Fruit fly (Drosophila melanogaster): Measurements from ENCODE around the gene hyx.
A peak's percentile ranks its signal among the peaks of the same experiment; 100 is the strongest.

hyx gene

DNA sequence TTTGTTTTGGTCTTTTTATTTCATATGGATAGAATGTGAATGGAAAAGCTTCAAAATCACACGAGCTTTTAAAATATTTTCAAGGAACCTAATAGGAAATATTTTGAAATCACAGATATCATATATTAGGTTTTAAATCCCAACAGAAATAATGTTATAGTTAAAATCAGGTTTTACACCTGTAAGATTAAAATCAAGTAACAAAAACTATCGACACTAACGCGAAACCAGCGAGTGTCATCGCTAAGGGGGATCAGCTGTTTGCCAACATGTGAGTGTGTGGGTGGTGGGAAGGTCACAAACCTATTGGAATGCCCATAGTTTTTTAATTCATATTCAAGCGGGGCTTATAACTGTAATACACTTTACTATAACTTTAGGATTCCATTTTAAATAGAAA, at the start of gene hyx:
Gene hyx, plus strand, starts transcription at position 109 of the 400 bp plus-strand sequence.
- TF ChIP-seq D1 (tag; optimal IDR thresholded peaks at IDR 0.05) (no peak), CG8159 (tag; optimal IDR thresholded peaks at IDR 0.05) (no peak), EcR (GFP tag; optimal IDR thresholded peaks at IDR 0.05) (peak; percentile 93), CG34367 (tag; optimal IDR thresholded peaks at IDR 0.05) (no peak), CG8301 (tag; optimal IDR thresholded peaks at IDR 0.05) (no peak), CG9948 (tag; optimal IDR thresholded peaks at IDR 0.05) (no peak), CG14655 (GFP tag; optimal IDR thresholded peaks at IDR 0.05) (no peak), fd96Ca (GFP tag; IDR thresholded peaks at IDR 0.05) (no peak), Snoo (tag; optimal IDR thresholded peaks at IDR 0.05) (peak; percentile 21), CG13204 (GFP tag; optimal IDR thresholded peaks at IDR 0.05) (no peak), Ets98B (GFP tag; IDR thresholded peaks at IDR 0.05) (no peak; the same call in 1 of the 2 replicates), gl (tag; optimal IDR thresholded peaks at IDR 0.05) (no peak), rn (GFP tag; IDR thresholded peaks at IDR 0.05) (no peak), CG4496 (GFP tag; IDR thresholded peaks at IDR 0.05) (0 out of 3 replicates have a peak, but pooled peaks have one; percentile 24), Pif1A (GFP tag; optimal IDR thresholded peaks at IDR 0.05) (no peak), CG12605 (GFP tag; IDR thresholded peaks at IDR 0.05) (no peak), CG32121 (GFP tag; IDR thresholded peaks at IDR 0.05) (peak; percentile 36; the same call in 1 of the 2 replicates), Pif1B (GFP tag; optimal IDR thresholded peaks at IDR 0.05) (no peak), CG17806 (tag; optimal IDR thresholded peaks at IDR 0.05) (peak; percentile 20), CG10348 (GFP tag; IDR thresholded peaks at IDR 0.05) (no peak), CG15710 (tag; optimal IDR thresholded peaks at IDR 0.05) (peak; percentile 11)

- TF ChIP-seq Snoo (tag; optimal IDR thresholded peaks at IDR 0.05), result peak; percentile 52
- TF ChIP-seq CG32121 (GFP tag; IDR thresholded peaks at IDR 0.05), result peak; percentile 39; the same call in 1 of the 2 replicates
- peak; percentile 47; the same call in 1 of the 3 replicates for TF ChIP-seq fd96Ca (GFP tag; IDR thresholded peaks at IDR 0.05)
- peak; percentile 69 for TF ChIP-seq EcR (GFP tag; optimal IDR thresholded peaks at IDR 0.05)
- TF ChIP-seq Pif1B (GFP tag; optimal IDR thresholded peaks at IDR 0.05), result no peak
- TF ChIP-seq D1 (tag; optimal IDR thresholded peaks at IDR 0.05), result no peak
- peak; percentile 34 for TF ChIP-seq CG9948 (tag; optimal IDR thresholded peaks at IDR 0.05)
- TF ChIP-seq Ets98B (GFP tag; IDR thresholded peaks at IDR 0.05), result no peak; the same call in 1 of the 2 replicates
- TF ChIP-seq CG14655 (GFP tag; optimal IDR thresholded peaks at IDR 0.05), result no peak
- TF ChIP-seq CG17806 (tag; optimal IDR thresholded peaks at IDR 0.05), result peak; percentile 20
- TF ChIP-seq CG4496 (GFP tag; IDR thresholded peaks at IDR 0.05), result peak; percentile 60; the same call in 1 of the 3 replicates
- peak; percentile 62 for TF ChIP-seq CG15710 (tag; optimal IDR thresholded peaks at IDR 0.05)
Observed at dm6 chr3R:8992928-8993579, 45.5 kb upstream of the hyx start, which contains the start of gene CG11975. Gene CG11975 (plus strand): TSS chr3R:8993253.

DNA sequence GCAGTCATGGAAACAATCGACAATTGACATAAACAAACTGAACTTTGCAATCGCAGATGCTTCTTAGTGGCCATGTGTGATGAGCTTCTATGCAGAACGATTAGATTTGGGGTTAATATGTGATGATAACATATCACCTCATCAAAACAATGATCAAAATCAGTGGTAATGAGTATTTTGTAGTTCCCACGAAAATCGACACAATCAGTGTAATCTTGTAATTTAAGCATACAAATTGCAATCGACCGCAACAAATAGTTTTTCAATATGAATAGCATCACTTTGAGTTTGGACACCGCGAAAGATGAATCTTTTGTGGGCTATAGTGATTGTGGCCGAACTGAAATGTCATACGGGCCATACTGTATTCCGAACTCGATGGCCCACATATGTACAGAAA, 41.2 kb upstream of the hyx start, which contains the start of gene CG11977:
Gene CG11977, plus strand, starts transcription at position 301 of the 400 bp plus-strand sequence.
- no peak for TF ChIP-seq Pif1B (GFP tag; optimal IDR thresholded peaks at IDR 0.05)
- TF ChIP-seq fd96Ca (GFP tag; IDR thresholded peaks at IDR 0.05), result no peak
- no peak for TF ChIP-seq CG10348 (GFP tag; IDR thresholded peaks at IDR 0.05)
- TF ChIP-seq CG15710 (tag; optimal IDR thresholded peaks at IDR 0.05), result no peak
- TF ChIP-seq CG4496 (GFP tag; IDR thresholded peaks at IDR 0.05), result no peak

DNA sequence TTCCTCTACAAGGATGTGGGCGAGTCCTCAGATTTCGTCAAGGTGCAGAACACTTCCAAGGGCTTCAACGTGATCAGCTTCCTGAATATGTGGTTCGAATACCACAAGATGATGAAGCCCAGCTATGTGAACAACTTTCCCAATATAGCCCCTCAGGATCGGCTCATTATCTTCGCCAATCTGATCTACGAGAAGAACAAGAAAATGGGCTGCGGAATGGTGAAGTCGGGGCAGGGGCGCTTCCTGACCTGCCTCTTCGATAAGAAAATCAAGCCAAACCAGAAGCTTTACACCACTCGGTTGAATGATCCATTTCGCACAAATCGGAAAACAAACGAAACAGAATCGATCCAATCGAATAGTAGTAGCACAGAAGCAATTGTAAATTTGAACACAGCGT, 40.3 kb upstream of the hyx start:
- TF ChIP-seq EcR (GFP tag; optimal IDR thresholded peaks at IDR 0.05) (no peak), CG32121 (GFP tag; IDR thresholded peaks at IDR 0.05) (no peak), rn (GFP tag; IDR thresholded peaks at IDR 0.05) (no peak), CG34367 (tag; optimal IDR thresholded peaks at IDR 0.05) (no peak), Pif1B (GFP tag; optimal IDR thresholded peaks at IDR 0.05) (no peak)

dm6 chr3R:9001720-9002240, 36.8 kb upstream of the hyx start:
- TF ChIP-seq fd96Ca (GFP tag; IDR thresholded peaks at IDR 0.05) (no peak), CG4496 (GFP tag; IDR thresholded peaks at IDR 0.05) (0 out of 3 replicates have a peak, but pooled peaks have one; percentile 6)

- TF ChIP-seq CG14655 (GFP tag; optimal IDR thresholded peaks at IDR 0.05), result no peak
- no peak for TF ChIP-seq CG8159 (tag; optimal IDR thresholded peaks at IDR 0.05)
- TF ChIP-seq Pif1B (GFP tag; optimal IDR thresholded peaks at IDR 0.05), result no peak
- no peak for TF ChIP-seq CG9948 (tag; optimal IDR thresholded peaks at IDR 0.05)
- no peak for TF ChIP-seq Snoo (tag; optimal IDR thresholded peaks at IDR 0.05)
- no peak for TF ChIP-seq rn (GFP tag; IDR thresholded peaks at IDR 0.05)
- no peak for TF ChIP-seq CG4496 (GFP tag; IDR thresholded peaks at IDR 0.05)
Observed at dm6 chr3R:9002542-9002941, 36.0 kb upstream of the hyx start.

Data from whole organism, pupa.